Worm (Caenorhabditis elegans) whole organism, L2 larva: Measurements from ENCODE around the gene F55F3.4.

Experiments used
- R02D3.7 ChIP-seq: fragments of 150-350 bp; optimal IDR thresholded peaks from 2 replicates; lab custom pipeline; 2014; ENCODE audit warnings: missing biosample characterization, missing genetic modification characterization
- Y55F3AM.14 ChIP-seq: fragments of 200-800 bp; sonication (Bioruptor generic); optimal IDR thresholded peaks from 2 replicates; lab custom pipeline; 2018; ENCODE audit warnings: mild to moderate bottlenecking, missing genetic modification characterization, missing compliant biosample characterization
- ZK546.5 ChIP-seq: sonication (generic microtip); optimal IDR thresholded peaks from 2 replicates; lab custom pipeline; 2017; ENCODE audit warnings: missing biosample characterization, missing genetic modification characterization
- alr-1 ChIP-seq: fragments of 150-350 bp; optimal IDR thresholded peaks from 2 replicates; lab custom pipeline; 2014; ENCODE audit warnings: missing biosample characterization, missing genetic modification characterization
- ama-1 ChIP-seq: fragments of 150-350 bp; optimal IDR thresholded peaks from 2 replicates; lab custom pipeline; 2018; ENCODE audit warnings: inconsistent platforms
- ceh-16 ChIP-seq: fragments of 150-350 bp; optimal IDR thresholded peaks from 2 replicates; lab custom pipeline; 2014; ENCODE audit warnings: missing biosample characterization, missing genetic modification characterization
- ceh-82 ChIP-seq: fragments of 150-350 bp; optimal IDR thresholded peaks from 2 replicates; lab custom pipeline; 2014; ENCODE audit warnings: missing biosample characterization, missing genetic modification characterization
- crh-2 ChIP-seq: sonication (generic microtip); optimal IDR thresholded peaks from 2 replicates; lab custom pipeline; 2017; ENCODE audit warnings: missing biosample characterization, missing genetic modification characterization
- dmd-4 ChIP-seq: sonication (generic microtip); optimal IDR thresholded peaks from 2 replicates; lab custom pipeline; 2017; ENCODE audit warnings: missing biosample characterization, missing genetic modification characterization
- egl-27 ChIP-seq: sonication (generic microtip); optimal IDR thresholded peaks from 3 replicates; lab custom pipeline; 2017; ENCODE audit warnings: missing biosample characterization, missing genetic modification reagents, missing genetic modification characterization
- elt-1 ChIP-seq: fragments of 150-350 bp; optimal IDR thresholded peaks from 2 replicates; lab custom pipeline; 2014; ENCODE audit warnings: missing biosample characterization, missing genetic modification characterization
- elt-3 ChIP-seq: sonication (generic microtip); optimal IDR thresholded peaks from 2 replicates; lab custom pipeline; 2017; ENCODE audit warnings: missing biosample characterization, missing genetic modification characterization
- fos-1 ChIP-seq: fragments of 150-350 bp; optimal IDR thresholded peaks from 2 replicates; lab custom pipeline; 2014; ENCODE audit warnings: missing biosample characterization, missing genetic modification characterization
- gmeb-1 ChIP-seq: fragments of 150-350 bp; optimal IDR thresholded peaks from 2 replicates; lab custom pipeline; 2014; ENCODE audit warnings: missing biosample characterization, missing genetic modification characterization
- lin-39 ChIP-seq: fragments of 150-350 bp; optimal IDR thresholded peaks from 2 replicates; lab custom pipeline; 2014; ENCODE audit warnings: missing biosample characterization, missing genetic modification reagents, missing genetic modification characterization
- lsy-2 ChIP-seq, 2 experiments: fragments of 150-350 bp in 1 of 2; sonication (generic microtip) in 1 of 2; optimal IDR thresholded peaks; 2 replicates each; lab custom pipeline; 2014 to 2017; ENCODE audit warnings: missing biosample characterization in 2 of 2, missing genetic modification characterization in 2 of 2
- mab-5 ChIP-seq: fragments of 150-350 bp; optimal IDR thresholded peaks from 2 replicates; lab custom pipeline; 2014; ENCODE audit warnings: missing biosample characterization, missing genetic modification characterization
- mdl-1 ChIP-seq, 2 experiments: fragments of 150-350 bp in 1 of 2; sonication (generic microtip) in 1 of 2; optimal IDR thresholded peaks; 2 replicates each; lab custom pipeline; 2017; ENCODE audit warnings: missing biosample characterization in 2 of 2, missing genetic modification characterization in 2 of 2
- nhr-12 ChIP-seq: fragments of 150-350 bp; optimal IDR thresholded peaks from 2 replicates; lab custom pipeline; 2014; ENCODE audit warnings: missing biosample characterization, missing genetic modification characterization
- nhr-129 ChIP-seq: fragments of 150-350 bp; optimal IDR thresholded peaks from 2 replicates; lab custom pipeline; 2014; ENCODE audit warnings: missing biosample characterization, missing genetic modification characterization
- nhr-21 ChIP-seq: fragments of 150-350 bp; optimal IDR thresholded peaks from 2 replicates; lab custom pipeline; 2014; ENCODE audit warnings: missing biosample characterization, missing genetic modification characterization
- nhr-23 ChIP-seq: fragments of 150-350 bp; optimal IDR thresholded peaks from 2 replicates; lab custom pipeline; 2014; ENCODE audit warnings: missing biosample characterization, missing genetic modification reagents, missing genetic modification characterization
- nhr-237 ChIP-seq: fragments of 150-350 bp; optimal IDR thresholded peaks from 2 replicates; lab custom pipeline; 2014; ENCODE audit warnings: missing biosample characterization, missing genetic modification characterization
- nhr-25 ChIP-seq: fragments of 150-350 bp; sonication (generic microtip); optimal IDR thresholded peaks from 3 replicates; lab custom pipeline; 2014; ENCODE audit warnings: missing biosample characterization, missing genetic modification characterization
- sem-4 ChIP-seq: fragments of 150-350 bp; optimal IDR thresholded peaks from 2 replicates; lab custom pipeline; 2014; ENCODE audit warnings: missing biosample characterization, missing genetic modification reagents, missing genetic modification characterization
- skn-1 ChIP-seq: sonication (generic microtip); optimal IDR thresholded peaks from 2 replicates; lab custom pipeline; 2017; ENCODE audit warnings: missing biosample characterization, missing genetic modification characterization
- sma-9 ChIP-seq, 2 experiments: fragments of 150-350 bp in 1 of 2; sonication (generic microtip) in 1 of 2; optimal IDR thresholded peaks; 2 replicates each; lab custom pipeline; 2014 to 2016; ENCODE audit warnings: missing genetic modification characterization in 2 of 2, mild to moderate bottlenecking in 1 of 2, missing biosample characterization in 1 of 2, missing compliant biosample characterization in 1 of 2, missing genetic modification reagents in 1 of 2, moderate library complexity in 1 of 2
- snpc-4 ChIP-seq: fragments of 150-350 bp; optimal IDR thresholded peaks from 2 replicates; lab custom pipeline; 2014; ENCODE audit warnings: missing biosample characterization, missing genetic modification characterization
- unc-39 ChIP-seq: fragments of 150-350 bp; optimal IDR thresholded peaks from 2 replicates; lab custom pipeline; 2014; ENCODE audit warnings: missing biosample characterization, missing genetic modification characterization
- unc-55 ChIP-seq: fragments of 150-350 bp; sonication (generic microtip); optimal IDR thresholded peaks from 3 replicates; lab custom pipeline; 2014; ENCODE audit warnings: missing biosample characterization, missing genetic modification reagents, missing genetic modification characterization
- unc-62 ChIP-seq: fragments of 150-350 bp; optimal IDR thresholded peaks from 2 replicates; lab custom pipeline; 2014; ENCODE audit warnings: missing biosample characterization, missing genetic modification reagents, missing genetic modification characterization
- zag-1 ChIP-seq: fragments of 150-350 bp; optimal IDR thresholded peaks from 2 replicates; lab custom pipeline; 2014; ENCODE audit warnings: missing biosample characterization, missing genetic modification characterization
- ztf-1 ChIP-seq: fragments of 200-800 bp; sonication (Bioruptor generic); conservative IDR thresholded peaks from 2 replicates; pipeline ENCODE4 v1.3.6; 2022; ENCODE audit warnings: missing genetic modification characterization, missing compliant biosample characterization
- ztf-11 ChIP-seq: sonication (generic microtip); optimal IDR thresholded peaks from 2 replicates; lab custom pipeline; 2017; ENCODE audit warnings: missing biosample characterization, missing genetic modification characterization
- ztf-4 ChIP-seq: fragments of 150-350 bp; optimal IDR thresholded peaks from 2 replicates; lab custom pipeline; 2014; ENCODE audit warnings: missing biosample characterization, missing genetic modification characterization

The F55F3.4 gene

ce11 chrX:13768562-13768961, 16.8 kb upstream of the F55F3.4 start (continued):
- TF ChIP-seq sem-4 (tag; lab: Kevin White, UChicago) (peak; percentile 14), nhr-237 (tag; lab: Kevin White, UChicago) (no peak), lsy-2 (tag; optimal IDR thresholded peaks at IDR 0.05; lab: Kevin White, UChicago) (peak; percentile 17 to 72), lin-39 (tag; lab: Kevin White, UChicago) (no peak), fos-1 (tag; lab: Kevin White, UChicago) (no peak), nhr-21 (peak; percentile 50), dmd-4 (tag; lab: Kevin White, UChicago) (no peak), mdl-1 (tag; optimal IDR thresholded peaks at IDR 0.05; lab: Kevin White, UChicago) (peak in 1 of 2 experiments; percentile 42), sma-9 (GFP tag; optimal IDR thresholded peaks at IDR 0.05; lab: Kevin White, UChicago) (peak; percentile 80), sma-9 (tag; optimal IDR thresholded peaks at IDR 0.05; lab: Kevin White, UChicago) (no peak), skn-1 (tag; lab: Kevin White, UChicago) (no peak), ama-1 (lab: Kevin White, UChicago) (peak; percentile 27), ztf-11 (no peak), unc-55 (peak; percentile 95), ceh-16 (tag; lab: Kevin White, UChicago) (no peak), ztf-4 (peak; percentile 47), nhr-25 (no peak), elt-3 (no peak), R02D3.7 (tag; lab: Kevin White, UChicago) (no peak), ceh-82 (no peak), egl-27 (peak; percentile 71), crh-2 (tag; lab: Kevin White, UChicago) (peak; percentile 84), ZK546.5 (tag; lab: Kevin White, UChicago) (no peak), Y55F3AM.14 (GFP tag; lab: Kevin White, UChicago) (peak; percentile 37), nhr-12 (no peak), alr-1 (no peak)

DNA sequence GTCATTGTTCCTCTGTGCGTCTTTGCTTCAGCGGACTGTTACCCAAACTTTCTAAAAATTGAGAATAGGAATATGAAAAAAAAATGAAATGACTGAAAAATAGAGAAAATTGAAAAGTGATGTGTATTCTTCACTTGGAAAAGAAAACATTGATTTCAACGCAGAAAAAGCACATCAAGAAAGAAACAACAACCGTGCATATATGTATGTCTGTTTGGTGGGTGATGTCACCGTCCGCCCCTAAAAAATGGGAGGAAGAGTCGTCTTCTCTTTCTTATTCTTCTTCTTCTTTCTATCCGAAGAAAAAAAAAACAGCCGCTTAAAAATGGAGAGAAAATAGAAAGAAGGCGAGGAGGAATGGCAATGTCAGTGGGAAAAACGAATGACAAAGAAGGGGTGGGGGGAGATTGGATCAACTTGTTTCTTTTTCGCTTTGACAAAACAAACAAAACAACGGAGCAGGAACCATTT, 14.8 kb upstream of the F55F3.4 start, which contains the start of gene nkb-3:
Gene nkb-3 (minus strand): TSS at position 51 of the 471 bp plus-strand sequence.
- TF ChIP-seq mdl-1 (tag; optimal IDR thresholded peaks at IDR 0.05; lab: Kevin White, UChicago): no peak
- peak; percentile 34 for TF ChIP-seq unc-55
- no peak for TF ChIP-seq snpc-4 (tag; lab: Kevin White, UChicago)
- no peak for TF ChIP-seq lin-39 (tag; lab: Kevin White, UChicago)
- peak; percentile 16 for TF ChIP-seq ama-1 (lab: Kevin White, UChicago)
- no peak for TF ChIP-seq gmeb-1 (tag; lab: Kevin White, UChicago)
- TF ChIP-seq nhr-12: no peak

ce11 chrX:13772734-13773133, 12.6 kb upstream of the F55F3.4 start:
- TF ChIP-seq unc-62 (GFP tag; lab: Kevin White, UChicago) (no peak), nhr-12 (no peak), ztf-1 (GFP tag; lab: Robert Waterston, UW) (no peak), sma-9 (GFP tag; optimal IDR thresholded peaks at IDR 0.05; lab: Kevin White, UChicago) (peak; percentile 41), sma-9 (tag; optimal IDR thresholded peaks at IDR 0.05; lab: Kevin White, UChicago) (no peak), lsy-2 (tag; optimal IDR thresholded peaks at IDR 0.05; lab: Kevin White, UChicago) (no peak), fos-1 (tag; lab: Kevin White, UChicago) (peak; percentile 78), unc-39 (tag; lab: Kevin White, UChicago) (no peak), nhr-21 (no peak), crh-2 (tag; lab: Kevin White, UChicago) (peak; percentile 48), nhr-129 (tag; lab: Kevin White, UChicago) (no peak), nhr-23 (tag; lab: Kevin White, UChicago) (no peak), elt-1 (tag; lab: Kevin White, UChicago) (no peak), unc-55 (no peak), skn-1 (tag; lab: Kevin White, UChicago) (peak; percentile 51)
- TF ChIP-seq, all 48 proteins: peak for 4

- TF ChIP-seq nhr-12 (no peak), fos-1 (tag; lab: Kevin White, UChicago) (peak; percentile 50), zag-1 (tag; lab: Kevin White, UChicago) (no peak), mab-5 (tag; lab: Kevin White, UChicago) (no peak), lin-39 (tag; lab: Kevin White, UChicago) (no peak), sma-9 (GFP tag; optimal IDR thresholded peaks at IDR 0.05; lab: Kevin White, UChicago) (peak; percentile 35), sma-9 (tag; optimal IDR thresholded peaks at IDR 0.05; lab: Kevin White, UChicago) (no peak), mdl-1 (tag; optimal IDR thresholded peaks at IDR 0.05; lab: Kevin White, UChicago) (no peak)
Observed at ce11 chrX:13774144-13774543, 11.2 kb upstream of the F55F3.4 start.
